Fruit fly (Drosophila melanogaster) Kc167 (cell line): Measurements from ENCODE around the gene Neb-cGP.

Experiments
- Myc ChIP-seq: fragments of >200 bp; optimal IDR thresholded peaks from 2 replicates; lab custom pipeline; 2017; ENCODE audit warnings: missing external identifiers
- Sin3A ChIP-seq: fragments of >200 bp; optimal IDR thresholded peaks from 2 replicates; lab custom pipeline; 2018; ENCODE audit warnings: missing external identifiers
- h ChIP-seq: fragments of >200 bp; optimal IDR thresholded peaks from 3 replicates; lab custom pipeline; 2018; ENCODE audit warnings: missing external identifiers
- insv ChIP-seq: fragments of >200 bp; optimal IDR thresholded peaks from 3 replicates; lab custom pipeline; 2018; ENCODE audit warnings: missing external identifiers
- psq ChIP-seq: fragments of >200 bp; optimal IDR thresholded peaks from 2 replicates; lab custom pipeline; 2017; ENCODE audit warnings: missing external identifiers
- ttk ChIP-seq: sonication (Bioruptor generic); optimal IDR thresholded peaks from 2 replicates; lab custom pipeline; 2017; ENCODE audit warnings: missing external identifiers

dm6 chrX:10487964-10488605 is 27.5 kb downstream of the Neb-cGP start:
- TF ChIP-seq h (lab: Kevin White, UChicago) (no peak), Sin3A (lab: Kevin White, UChicago) (no peak), psq (lab: Kevin White, UChicago) (no peak), insv (no peak), ttk (lab: Kevin White, UChicago) (no peak), Myc (lab: Kevin White, UChicago) (no peak)
